Fruit fly (Drosophila melanogaster) whole organism, wandering third instar larva: ENCODE results near the gene tws.
A peak's percentile ranks its signal among the peaks of the same experiment; 100 is the strongest.

Experiments used
- Jra ChIP-seq: sonication (Bioruptor generic); optimal IDR thresholded peaks from 2 replicates; lab custom pipeline; 2016; ENCODE audit warnings: missing biosample characterization, missing genetic modification characterization
- OdsH ChIP-seq: fragments of 200-800 bp; sonication (Bioruptor generic); optimal IDR thresholded peaks from 2 replicates; lab custom pipeline; 2016; ENCODE audit warnings: missing biosample characterization, mild to moderate bottlenecking, missing genetic modification characterization
- psq ChIP-seq: fragments of 200-800 bp; sonication (Bioruptor generic); optimal IDR thresholded peaks from 3 replicates; lab custom pipeline; 2017; ENCODE audit warnings: missing biosample characterization, mild to moderate bottlenecking, missing genetic modification characterization, moderate library complexity
- usp ChIP-seq: fragments of >200 bp; optimal IDR thresholded peaks from 2 replicates; lab custom pipeline; 2017; ENCODE audit warnings: missing biosample characterization, missing genetic modification characterization

DNA sequence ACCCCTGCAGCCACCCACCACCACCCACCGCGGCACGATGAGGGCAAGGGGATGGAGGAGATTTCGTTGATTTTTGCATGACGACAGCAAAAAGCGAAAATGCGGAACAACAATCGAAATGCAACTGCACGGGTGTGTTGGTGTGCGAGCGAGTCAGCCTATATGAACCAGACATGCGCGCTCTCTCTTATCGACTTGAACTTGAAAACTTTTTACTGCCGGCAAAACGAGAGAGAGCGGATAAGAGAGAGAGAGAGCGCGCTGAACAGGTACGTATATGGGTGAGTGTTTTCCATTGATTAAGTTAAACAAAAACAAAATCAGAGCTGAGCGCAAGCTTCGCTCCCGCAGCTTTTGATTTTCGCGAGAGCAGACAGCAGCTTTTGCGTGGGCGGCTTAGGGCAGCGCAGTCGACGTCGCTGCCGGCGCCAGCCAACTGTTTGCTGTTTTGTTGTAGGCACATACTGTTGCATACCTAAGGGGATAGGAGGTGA is 50.4 kb downstream of the tws start:
- TF ChIP-seq psq (GFP tag; lab: Kevin White, UChicago) (peak; percentile 84), usp (no peak), OdsH (GFP tag; lab: Kevin White, UChicago) (no peak), Jra (GFP tag; lab: Kevin White, UChicago) (peak; percentile 15)
